Worm (Caenorhabditis elegans) whole organism, L2 larva: Measurements from ENCODE around the gene ZK856.4.

ENCODE experiments used
- C34F6.9 ChIP-seq: fragments of 150-350 bp; optimal IDR thresholded peaks from 2 replicates; lab custom pipeline; 2014; ENCODE audit warnings: missing biosample characterization, missing genetic modification characterization
- R02D3.7 ChIP-seq: fragments of 150-350 bp; optimal IDR thresholded peaks from 2 replicates; lab custom pipeline; 2014; ENCODE audit warnings: missing biosample characterization, missing genetic modification characterization
- Y55F3AM.14 ChIP-seq: fragments of 200-800 bp; sonication (Bioruptor generic); optimal IDR thresholded peaks from 2 replicates; lab custom pipeline; 2018; ENCODE audit warnings: mild to moderate bottlenecking, missing genetic modification characterization, missing compliant biosample characterization
- ZK546.5 ChIP-seq: sonication (generic microtip); optimal IDR thresholded peaks from 2 replicates; lab custom pipeline; 2017; ENCODE audit warnings: missing biosample characterization, missing genetic modification characterization
- ama-1 ChIP-seq: fragments of 150-350 bp; optimal IDR thresholded peaks from 2 replicates; lab custom pipeline; 2018; ENCODE audit warnings: inconsistent platforms
- blmp-1 ChIP-seq: sonication (generic microtip); optimal IDR thresholded peaks from 2 replicates; lab custom pipeline; 2017; ENCODE audit warnings: missing genetic modification characterization, mild to moderate bottlenecking, missing compliant biosample characterization, antibody characterized with exemption, moderate library complexity; ENCODE audit not compliant: insufficient read depth
- ceh-16 ChIP-seq: fragments of 150-350 bp; optimal IDR thresholded peaks from 2 replicates; lab custom pipeline; 2014; ENCODE audit warnings: missing biosample characterization, missing genetic modification characterization
- ceh-82 ChIP-seq: fragments of 150-350 bp; optimal IDR thresholded peaks from 2 replicates; lab custom pipeline; 2014; ENCODE audit warnings: missing biosample characterization, missing genetic modification characterization
- crh-2 ChIP-seq: sonication (generic microtip); optimal IDR thresholded peaks from 2 replicates; lab custom pipeline; 2017; ENCODE audit warnings: missing biosample characterization, missing genetic modification characterization
- dmd-4 ChIP-seq: sonication (generic microtip); optimal IDR thresholded peaks from 2 replicates; lab custom pipeline; 2017; ENCODE audit warnings: missing biosample characterization, missing genetic modification characterization
- egl-27 ChIP-seq: sonication (generic microtip); optimal IDR thresholded peaks from 3 replicates; lab custom pipeline; 2017; ENCODE audit warnings: missing biosample characterization, missing genetic modification reagents, missing genetic modification characterization
- elt-1 ChIP-seq: fragments of 150-350 bp; optimal IDR thresholded peaks from 2 replicates; lab custom pipeline; 2014; ENCODE audit warnings: missing biosample characterization, missing genetic modification characterization
- elt-3 ChIP-seq: sonication (generic microtip); optimal IDR thresholded peaks from 2 replicates; lab custom pipeline; 2017; ENCODE audit warnings: missing biosample characterization, missing genetic modification characterization
- fos-1 ChIP-seq: fragments of 150-350 bp; optimal IDR thresholded peaks from 2 replicates; lab custom pipeline; 2014; ENCODE audit warnings: missing biosample characterization, missing genetic modification characterization
- gmeb-1 ChIP-seq: fragments of 150-350 bp; optimal IDR thresholded peaks from 2 replicates; lab custom pipeline; 2014; ENCODE audit warnings: missing biosample characterization, missing genetic modification characterization
- lin-39 ChIP-seq: fragments of 150-350 bp; optimal IDR thresholded peaks from 2 replicates; lab custom pipeline; 2014; ENCODE audit warnings: missing biosample characterization, missing genetic modification reagents, missing genetic modification characterization
- mab-5 ChIP-seq: fragments of 150-350 bp; optimal IDR thresholded peaks from 2 replicates; lab custom pipeline; 2014; ENCODE audit warnings: missing biosample characterization, missing genetic modification characterization
- mbf-1 ChIP-seq: sonication (generic microtip); optimal IDR thresholded peaks from 2 replicates; lab custom pipeline; 2017; ENCODE audit warnings: missing biosample characterization, missing genetic modification characterization
- mdl-1 ChIP-seq, 2 experiments: fragments of 150-350 bp in 1 of 2; sonication (generic microtip) in 1 of 2; optimal IDR thresholded peaks; 2 replicates each; lab custom pipeline; 2017; ENCODE audit warnings: missing biosample characterization in 2 of 2, missing genetic modification characterization in 2 of 2
- nhr-10 ChIP-seq: sonication (generic microtip); optimal IDR thresholded peaks from 2 replicates; lab custom pipeline; 2017; ENCODE audit warnings: missing biosample characterization, missing genetic modification characterization
- nhr-12 ChIP-seq: fragments of 150-350 bp; optimal IDR thresholded peaks from 2 replicates; lab custom pipeline; 2014; ENCODE audit warnings: missing biosample characterization, missing genetic modification characterization
- nhr-129 ChIP-seq: fragments of 150-350 bp; optimal IDR thresholded peaks from 2 replicates; lab custom pipeline; 2014; ENCODE audit warnings: missing biosample characterization, missing genetic modification characterization
- nhr-23 ChIP-seq: fragments of 150-350 bp; optimal IDR thresholded peaks from 2 replicates; lab custom pipeline; 2014; ENCODE audit warnings: missing biosample characterization, missing genetic modification reagents, missing genetic modification characterization
- nhr-237 ChIP-seq: fragments of 150-350 bp; optimal IDR thresholded peaks from 2 replicates; lab custom pipeline; 2014; ENCODE audit warnings: missing biosample characterization, missing genetic modification characterization
- nhr-6 ChIP-seq: fragments of 150-350 bp; optimal IDR thresholded peaks from 2 replicates; lab custom pipeline; 2014; ENCODE audit warnings: missing biosample characterization, missing genetic modification characterization
- sem-4 ChIP-seq: fragments of 150-350 bp; optimal IDR thresholded peaks from 2 replicates; lab custom pipeline; 2014; ENCODE audit warnings: missing biosample characterization, missing genetic modification reagents, missing genetic modification characterization
- skn-1 ChIP-seq: sonication (generic microtip); optimal IDR thresholded peaks from 2 replicates; lab custom pipeline; 2017; ENCODE audit warnings: missing biosample characterization, missing genetic modification characterization
- sma-3 ChIP-seq: sonication (generic microtip); optimal IDR thresholded peaks from 2 replicates; lab custom pipeline; 2016; ENCODE audit warnings: missing genetic modification reagents, missing genetic modification characterization, missing compliant biosample characterization
- sma-9 ChIP-seq, 2 experiments: fragments of 150-350 bp in 1 of 2; sonication (generic microtip) in 1 of 2; optimal IDR thresholded peaks; 2 replicates each; lab custom pipeline; 2014 to 2016; ENCODE audit warnings: missing genetic modification characterization in 2 of 2, mild to moderate bottlenecking in 1 of 2, missing biosample characterization in 1 of 2, missing compliant biosample characterization in 1 of 2, missing genetic modification reagents in 1 of 2, moderate library complexity in 1 of 2
- snpc-4 ChIP-seq: fragments of 150-350 bp; optimal IDR thresholded peaks from 2 replicates; lab custom pipeline; 2014; ENCODE audit warnings: missing biosample characterization, missing genetic modification characterization
- unc-55 ChIP-seq: fragments of 150-350 bp; sonication (generic microtip); optimal IDR thresholded peaks from 3 replicates; lab custom pipeline; 2014; ENCODE audit warnings: missing biosample characterization, missing genetic modification reagents, missing genetic modification characterization
- unc-62 ChIP-seq: fragments of 150-350 bp; optimal IDR thresholded peaks from 2 replicates; lab custom pipeline; 2014; ENCODE audit warnings: missing biosample characterization, missing genetic modification reagents, missing genetic modification characterization
- ztf-1 ChIP-seq: fragments of 200-800 bp; sonication (Bioruptor generic); conservative IDR thresholded peaks from 2 replicates; pipeline ENCODE4 v1.3.6; 2022; ENCODE audit warnings: missing genetic modification characterization, missing compliant biosample characterization
- ztf-11 ChIP-seq: sonication (generic microtip); optimal IDR thresholded peaks from 2 replicates; lab custom pipeline; 2017; ENCODE audit warnings: missing biosample characterization, missing genetic modification characterization
- ztf-4 ChIP-seq: fragments of 150-350 bp; optimal IDR thresholded peaks from 2 replicates; lab custom pipeline; 2014; ENCODE audit warnings: missing biosample characterization, missing genetic modification characterization

The ZK856.4 gene

DNA sequence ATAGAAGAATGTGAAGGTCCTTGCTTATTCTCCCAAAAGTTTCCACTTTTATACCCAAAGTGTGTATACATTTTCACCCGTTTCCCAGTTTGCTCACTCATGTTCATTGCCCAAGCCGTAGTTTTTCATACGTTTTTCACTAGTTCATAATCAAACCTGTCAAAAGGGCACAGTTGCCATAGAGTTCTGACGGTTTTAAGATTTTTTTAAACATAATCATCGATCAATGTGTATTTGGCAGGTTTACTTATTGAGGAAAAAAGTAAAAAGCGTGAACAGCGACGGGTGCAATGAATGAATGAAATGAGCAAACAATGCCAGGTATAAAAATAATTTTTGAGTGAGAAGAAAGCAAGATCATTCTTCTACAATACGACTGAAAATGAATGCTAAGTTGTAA lies 38.2 kb downstream of the ZK856.4 start, which contains the start of the genes fipr-5 and fipr-9:
Gene fipr-5 (minus strand): TSS at position 101 of the 400 bp plus-strand sequence.
Gene fipr-9 (plus strand): TSS at position 346 of the 400 bp plus-strand sequence.
- TF ChIP-seq ama-1 (lab: Kevin White, UChicago) (no peak), ztf-1 (no peak), R02D3.7 (tag; lab: Kevin White, UChicago) (no peak), fos-1 (no peak), sem-4 (tag; lab: Kevin White, UChicago) (no peak), nhr-23 (tag; lab: Kevin White, UChicago) (no peak), ZK546.5 (no peak), nhr-237 (tag; lab: Kevin White, UChicago) (no peak), Y55F3AM.14 (GFP tag; lab: Kevin White, UChicago) (no peak), unc-62 (GFP tag; lab: Kevin White, UChicago) (no peak), elt-1 (tag; lab: Kevin White, UChicago) (no peak), ceh-16 (no peak), unc-55 (GFP tag; lab: Kevin White, UChicago) (no peak), nhr-10 (tag; lab: Kevin White, UChicago) (no peak), dmd-4 (tag; lab: Kevin White, UChicago) (no peak), C34F6.9 (tag; lab: Kevin White, UChicago) (no peak), skn-1 (tag; lab: Kevin White, UChicago) (no peak), mab-5 (tag; lab: Kevin White, UChicago) (no peak), mbf-1 (tag; lab: Kevin White, UChicago) (no peak)
- TF ChIP-seq, all 48 proteins: peak for 0

DNA sequence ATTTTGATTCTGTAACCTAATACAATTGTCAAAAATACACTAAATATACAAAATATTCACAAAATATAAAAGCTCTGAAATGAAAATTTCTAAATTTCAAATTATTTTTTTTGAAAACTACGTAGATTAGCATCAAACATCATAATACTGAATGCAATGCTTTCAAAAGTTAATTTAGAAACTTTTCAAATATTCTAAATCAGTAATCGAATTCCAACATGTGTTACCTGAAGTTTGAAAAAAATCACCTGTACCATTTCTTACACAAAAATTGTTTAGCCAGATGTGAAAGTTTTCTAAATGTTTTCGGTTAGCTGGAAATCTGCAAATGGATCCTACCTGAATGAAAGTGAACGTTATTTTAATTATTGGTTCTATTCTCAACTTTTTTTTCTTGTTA lies 38.9 kb downstream of the ZK856.4 start, which contains the start of gene C12D8.20:
Gene C12D8.20 (plus strand): TSS at position 301 of the 400 bp plus-strand sequence.
- no peak for TF ChIP-seq nhr-129 (tag; lab: Kevin White, UChicago)
- TF ChIP-seq nhr-237 (tag; lab: Kevin White, UChicago): no peak
- no peak for TF ChIP-seq nhr-12 (tag; lab: Kevin White, UChicago)
- no peak for TF ChIP-seq gmeb-1 (tag; lab: Kevin White, UChicago)
- TF ChIP-seq crh-2: no peak
- TF ChIP-seq nhr-6 (tag; lab: Kevin White, UChicago): no peak
- TF ChIP-seq ZK546.5: no peak
- TF ChIP-seq snpc-4 (tag; lab: Kevin White, UChicago): no peak
- TF ChIP-seq ztf-4 (tag; lab: Kevin White, UChicago): no peak
- no peak for TF ChIP-seq ztf-11 (tag; lab: Kevin White, UChicago)
- TF ChIP-seq ceh-82 (tag; lab: Kevin White, UChicago): no peak
- TF ChIP-seq fos-1: no peak
- no peak for TF ChIP-seq unc-55 (GFP tag; lab: Kevin White, UChicago)
- no peak for TF ChIP-seq mdl-1 (tag; optimal IDR thresholded peaks at IDR 0.05; lab: Kevin White, UChicago)
- no peak for TF ChIP-seq lin-39
- TF ChIP-seq blmp-1 (tag; lab: Kevin White, UChicago): no peak
- no peak for TF ChIP-seq sma-9 (GFP tag; optimal IDR thresholded peaks at IDR 0.05; lab: Kevin White, UChicago)
- no peak for TF ChIP-seq sma-9 (tag; optimal IDR thresholded peaks at IDR 0.05; lab: Kevin White, UChicago)
- no peak for TF ChIP-seq egl-27 (tag; lab: Kevin White, UChicago)

DNA sequence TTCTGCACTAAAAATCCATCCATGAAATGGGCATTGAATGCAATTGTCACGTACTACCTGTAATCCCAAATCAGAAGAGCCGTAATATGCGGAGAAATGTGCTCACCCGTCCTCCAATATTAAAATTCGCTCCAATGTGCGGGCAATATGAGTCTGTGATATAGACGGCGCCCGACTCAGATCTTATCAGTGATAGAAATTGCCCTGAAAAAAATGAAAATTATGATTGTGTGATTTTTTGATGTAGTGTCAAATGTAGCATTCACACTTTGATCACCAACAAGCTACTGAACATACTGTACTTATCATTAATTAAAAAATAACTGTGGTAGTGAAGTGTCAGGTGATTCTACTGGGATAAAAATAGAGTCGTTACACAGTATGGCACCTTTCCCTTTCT lies 41.5 kb downstream of the ZK856.4 start:
- TF ChIP-seq ZK546.5 (no peak), fos-1 (peak; percentile 60)

DNA sequence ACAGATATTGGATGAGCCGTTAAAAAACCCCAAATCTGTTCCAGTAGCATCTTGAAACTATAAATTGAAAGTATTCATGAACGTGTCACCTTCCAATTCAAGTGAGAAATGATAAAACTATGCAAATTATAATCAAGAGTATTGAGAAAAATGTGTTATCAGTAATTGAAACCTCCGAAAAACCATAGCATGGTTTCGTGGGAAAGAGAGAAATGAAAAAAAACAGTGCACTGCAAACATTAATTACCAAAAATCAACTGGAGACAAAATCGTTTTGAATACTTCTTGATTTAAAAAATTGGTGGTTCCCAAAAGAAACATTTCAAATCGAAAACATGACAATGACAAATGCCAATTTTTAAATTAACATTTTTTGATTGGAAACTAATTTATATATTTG lies 42.5 kb downstream of the ZK856.4 start, which contains the start of gene daf-36:
Gene daf-36 (minus strand): TSS at position 101 of the 400 bp plus-strand sequence.
- no peak for TF ChIP-seq crh-2
- TF ChIP-seq fos-1: peak; percentile 62

DNA sequence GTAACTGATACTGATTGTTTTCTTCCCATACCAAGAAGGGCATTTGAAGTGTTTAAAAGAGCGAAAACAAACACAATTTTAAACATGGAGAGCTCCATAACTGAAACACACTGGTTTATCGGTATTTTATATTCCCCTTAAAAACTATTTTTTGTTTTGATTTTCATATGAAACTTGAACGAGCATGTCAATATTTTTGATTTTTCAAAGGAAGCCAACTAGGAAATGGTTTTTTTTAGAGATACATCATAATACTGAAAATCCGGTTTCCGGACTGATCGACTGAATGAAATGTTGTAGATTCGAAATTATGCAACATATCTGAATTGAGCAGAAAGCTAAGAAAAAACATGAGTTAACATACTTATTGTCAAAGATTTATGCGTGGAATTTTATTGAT lies 44.2 kb downstream of the ZK856.4 start, which contains the start of gene ttr-19:
Gene ttr-19 (minus strand): TSS at position 101 of the 400 bp plus-strand sequence.
- no peak for TF ChIP-seq ceh-16
- TF ChIP-seq nhr-12 (tag; lab: Kevin White, UChicago): no peak
- no peak for TF ChIP-seq nhr-129 (tag; lab: Kevin White, UChicago)
- no peak for TF ChIP-seq sma-3
- no peak for TF ChIP-seq ztf-4 (tag; lab: Kevin White, UChicago)
- TF ChIP-seq elt-3: no peak
- no peak for TF ChIP-seq nhr-6 (tag; lab: Kevin White, UChicago)
- TF ChIP-seq nhr-237 (tag; lab: Kevin White, UChicago): no peak
- TF ChIP-seq nhr-10 (tag; lab: Kevin White, UChicago): no peak
- no peak for TF ChIP-seq crh-2
- TF ChIP-seq mdl-1 (tag; optimal IDR thresholded peaks at IDR 0.05; lab: Kevin White, UChicago): no peak
